Worm (Caenorhabditis elegans) whole organism, mixed stage, embryonic: ENCODE measurements around the gene M02H5.8.

Experiments used
- bed-3 ChIP-seq: fragments of 200-800 bp; sonication (Bioruptor generic); optimal IDR thresholded peaks from 3 replicates; lab custom pipeline; 2018; ENCODE audit warnings: mild to moderate bottlenecking, missing genetic modification characterization, moderate library complexity, missing compliant biosample characterization
- ces-1 ChIP-seq: fragments of 150-350 bp; optimal IDR thresholded peaks from 2 replicates; lab custom pipeline; 2014; ENCODE audit warnings: missing biosample characterization, missing genetic modification reagents, missing genetic modification characterization
- elt-1 ChIP-seq: sonication (generic microtip); optimal IDR thresholded peaks from 2 replicates; lab custom pipeline; 2017; ENCODE audit warnings: missing genetic modification characterization, mild to moderate bottlenecking, missing compliant biosample characterization, antibody characterized with exemption, moderate library complexity, borderline replicate concordance; ENCODE audit not compliant: insufficient read depth
- elt-3 ChIP-seq: fragments of 150-350 bp; optimal IDR thresholded peaks from 2 replicates; lab custom pipeline; 2014; ENCODE audit warnings: missing biosample characterization, missing genetic modification characterization
- nhr-237 ChIP-seq: fragments of 150-350 bp; optimal IDR thresholded peaks from 2 replicates; lab custom pipeline; 2014; ENCODE audit warnings: missing biosample characterization, missing genetic modification characterization
- nhr-28 ChIP-seq: fragments of 150-350 bp; optimal IDR thresholded peaks from 2 replicates; lab custom pipeline; 2014; ENCODE audit warnings: missing biosample characterization, missing genetic modification characterization
- pha-4 ChIP-seq: fragments of 150-350 bp; optimal IDR thresholded peaks from 2 replicates; lab custom pipeline; 2018; ENCODE audit warnings: missing biosample characterization, missing genetic modification reagents, missing genetic modification characterization
- snpc-4 ChIP-seq: fragments of 150-350 bp; optimal IDR thresholded peaks from 2 replicates; lab custom pipeline; 2014; ENCODE audit warnings: missing biosample characterization, missing genetic modification characterization
- tbx-8 ChIP-seq: fragments of 200-800 bp; sonication (Bioruptor generic); optimal IDR thresholded peaks from 2 replicates; lab custom pipeline; 2018; ENCODE audit warnings: mild to moderate bottlenecking, missing genetic modification characterization, moderate library complexity, missing compliant biosample characterization
- unc-62 ChIP-seq: fragments of 150-350 bp; optimal IDR thresholded peaks from 2 replicates; lab custom pipeline; 2014; ENCODE audit warnings: missing biosample characterization, missing genetic modification reagents, missing genetic modification characterization
- ztf-11 ChIP-seq: fragments of 150-350 bp; optimal IDR thresholded peaks from 2 replicates; lab custom pipeline; 2014; ENCODE audit warnings: missing biosample characterization, missing genetic modification characterization

ce11 chrV:415072-415471, 34.7 kb upstream of the M02H5.8 start:
- TF ChIP-seq nhr-237 (tag; lab: Kevin White, UChicago): no peak
- no peak for TF ChIP-seq snpc-4 (tag; lab: Kevin White, UChicago)
- no peak for TF ChIP-seq tbx-8 (GFP tag; lab: Kevin White, UChicago)
- TF ChIP-seq bed-3 (GFP tag; lab: Kevin White, UChicago): no peak
- TF ChIP-seq elt-3 (tag; lab: Kevin White, UChicago): no peak
- TF ChIP-seq nhr-28 (tag; lab: Kevin White, UChicago): no peak
- TF ChIP-seq ces-1 (GFP tag; lab: Kevin White, UChicago): no peak
- TF ChIP-seq pha-4 (tag; lab: Kevin White, UChicago): no peak
- no peak for TF ChIP-seq ztf-11 (tag; lab: Kevin White, UChicago)
- TF ChIP-seq unc-62: no peak
- TF ChIP-seq elt-1 (tag; lab: Kevin White, UChicago): no peak
